Worm (Caenorhabditis elegans): ENCODE measurements around the gene bath-29.

- TF ChIP-seq mep-1 (tag; optimal IDR thresholded peaks at IDR 0.05) (no peak), lin-13 (tag; optimal IDR thresholded peaks at IDR 0.05) (no peak), ces-1 (GFP tag; optimal IDR thresholded peaks at IDR 0.05) (no peak)
Observed at ce11 chrII:3375302-3375701, 26.9 kb downstream of the bath-29 start.
